Fruit fly (Drosophila melanogaster): ENCODE measurements around the gene neo.
A peak's percentile ranks its signal among the peaks of the same experiment; 100 is the strongest.

Gene neo

dm6 chr3R:29861432-29862249, 42.7 kb downstream of the neo start, which contains the start of the genes CG15514 and RpS8 (continued):
- peak; percentile 3 for TF ChIP-seq Hsf (GFP tag; optimal IDR thresholded peaks at IDR 0.05)
- no peak for TF ChIP-seq Opbp (GFP tag; IDR thresholded peaks at IDR 0.05; ENCODE audit: partially characterized antibody)
- no peak for TF ChIP-seq CG14860 (GFP tag; IDR thresholded peaks at IDR 0.05; ENCODE audit: partially characterized antibody)
- peak; percentile 76 for TF ChIP-seq CG6689 (GFP tag; IDR thresholded peaks at IDR 0.05)
- no peak for TF ChIP-seq vfl (GFP tag; optimal IDR thresholded peaks at IDR 0.05)
- TF ChIP-seq rib (GFP tag; IDR thresholded peaks at IDR 0.05): no peak
- TF ChIP-seq CG16779 (GFP tag; IDR thresholded peaks at IDR 0.05): no peak
- TF ChIP-seq CG1832 (GFP tag; optimal IDR thresholded peaks at IDR 0.05): no peak
- TF ChIP-seq lov (optimal IDR thresholded peaks at IDR 0.05): no peak
- no peak for TF ChIP-seq lov (GFP tag; IDR thresholded peaks at IDR 0.05)
- TF ChIP-seq CG13123 (GFP tag; optimal IDR thresholded peaks at IDR 0.05): no peak
- 0 out of 4 replicates have a peak, but pooled peaks have one; percentile 6 for TF ChIP-seq chinmo (GFP tag; IDR thresholded peaks at IDR 0.05; ENCODE audit: partially characterized antibody)
- TF ChIP-seq CG30020 (tag; optimal IDR thresholded peaks at IDR 0.05): peak; percentile 72
- TF ChIP-seq CG12769 (tag; optimal IDR thresholded peaks at IDR 0.05): no peak
- TF ChIP-seq CG18011 (GFP tag; optimal IDR thresholded peaks at IDR 0.05): no peak
- no peak; the same call in 2 of the 3 replicates for TF ChIP-seq gce (GFP tag; IDR thresholded peaks at IDR 0.05)
- peak in 1 of 3 experiments; percentile 55 for TF ChIP-seq lola (GFP tag; optimal IDR thresholded peaks at IDR 0.05)
- TF ChIP-seq CTCF (GFP tag; optimal IDR thresholded peaks at IDR 0.05): peak; percentile 3
- peak; percentile 77 for TF ChIP-seq nmo (GFP tag; optimal IDR thresholded peaks at IDR 0.05)
- peak; percentile 33 for TF ChIP-seq CG18262 (tag; optimal IDR thresholded peaks at IDR 0.05)
- TF ChIP-seq Xrp1 (GFP tag; IDR thresholded peaks at IDR 0.05): peak; percentile 47; the same call in 1 of the 2 replicates
- no peak for TF ChIP-seq btn (GFP tag; optimal IDR thresholded peaks at IDR 0.05)
- TF ChIP-seq dmrt11E (tag; optimal IDR thresholded peaks at IDR 0.05): peak; percentile 57
- TF ChIP-seq CG17912 (GFP tag; optimal IDR thresholded peaks at IDR 0.05): peak; percentile 63
- peak; percentile 85 for TF ChIP-seq sug (tag; optimal IDR thresholded peaks at IDR 0.05)
- no peak for TF ChIP-seq cad (GFP tag; optimal IDR thresholded peaks at IDR 0.05)
- peak; percentile 63 for TF ChIP-seq CG17829 (tag; optimal IDR thresholded peaks at IDR 0.05)
- TF ChIP-seq dpn (GFP tag; optimal IDR thresholded peaks at IDR 0.05): peak; percentile 36 to 52
- TF ChIP-seq Dek (tag; optimal IDR thresholded peaks at IDR 0.05): peak; percentile 45
- TF ChIP-seq CG4617 (GFP tag; optimal IDR thresholded peaks at IDR 0.05; ENCODE audit: borderline replicate concordance): peak; percentile 55
- TF ChIP-seq hbn (GFP tag; IDR thresholded peaks at IDR 0.05; ENCODE audit: partially characterized antibody): no peak
- TF ChIP-seq Camta (GFP tag; optimal IDR thresholded peaks at IDR 0.05): peak; percentile 24
- TF ChIP-seq CG31365 (tag; optimal IDR thresholded peaks at IDR 0.05): peak; percentile 34
- peak; percentile 63 for TF ChIP-seq CG14014 (GFP tag; IDR thresholded peaks at IDR 0.05)
- peak; percentile 67 for TF ChIP-seq pzg (GFP tag; optimal IDR thresholded peaks at IDR 0.05)
- peak; percentile 78 for TF ChIP-seq Mes4 (GFP tag; optimal IDR thresholded peaks at IDR 0.05)
- no peak for TF ChIP-seq Nf-YA (GFP tag; IDR thresholded peaks at IDR 0.05)
- no peak for TF ChIP-seq jumu (GFP tag; optimal IDR thresholded peaks at IDR 0.05)
- TF ChIP-seq Drgx (GFP tag; IDR thresholded peaks at IDR 0.05): no peak
- no peak for TF ChIP-seq yki (optimal IDR thresholded peaks at IDR 0.05)
- TF ChIP-seq vnd (GFP tag; IDR thresholded peaks at IDR 0.05; ENCODE audit: partially characterized antibody): no peak
- 0 out of 2 replicates have a peak, but pooled peaks have one; percentile 30 for TF ChIP-seq CG17328 (GFP tag; IDR thresholded peaks at IDR 0.05)
- peak; percentile 65 for TF ChIP-seq CG1233 (GFP tag; optimal IDR thresholded peaks at IDR 0.05)
- no peak for TF ChIP-seq CG2889 (GFP tag; IDR thresholded peaks at IDR 0.05)
- TF ChIP-seq her (GFP tag; optimal IDR thresholded peaks at IDR 0.05): no peak
- peak; percentile 65 for TF ChIP-seq MTF-1 (GFP tag; optimal IDR thresholded peaks at IDR 0.05; ENCODE audit: borderline replicate concordance)
- TF ChIP-seq tll (GFP tag; optimal IDR thresholded peaks at IDR 0.05): no peak
- TF ChIP-seq CG9727 (GFP tag; optimal IDR thresholded peaks at IDR 0.05): peak; percentile 55
- peak; percentile 45 for TF ChIP-seq BtbVII (GFP tag; optimal IDR thresholded peaks at IDR 0.05)

Data from whole organism, embryonic.